Fruit fly (Drosophila melanogaster) whole organism, adult: ENCODE measurements around the gene colt.

Experiments used
- CG5204 ChIP-seq: fragments of 200-800 bp; sonication (Bioruptor generic); optimal IDR thresholded peaks from 2 replicates; lab custom pipeline; 2016; ENCODE audit warnings: missing biosample characterization, missing genetic modification characterization
- toe ChIP-seq: fragments of 200-800 bp; sonication (Bioruptor generic); optimal IDR thresholded peaks from 2 replicates; lab custom pipeline; 2016; ENCODE audit warnings: missing biosample characterization, missing genetic modification characterization

- TF ChIP-seq CG5204 (GFP tag; lab: Kevin White, UChicago) (no peak), toe (GFP tag; lab: Kevin White, UChicago) (no peak)
Observed at dm6 chr2L:2723100-2723499, 46.8 kb downstream of the colt start.
